Fruit fly (Drosophila melanogaster) whole organism, adult: Measurements from ENCODE around the gene CG18641.

Experiments
- CG12768 ChIP-seq: fragments of 200-800 bp; sonication (Bioruptor generic); optimal IDR thresholded peaks from 2 replicates; lab custom pipeline; 2017; ENCODE audit warnings: missing biosample characterization, missing genetic modification characterization, mild to moderate bottlenecking, moderate library complexity, missing genetic modification reagents
- CG14711 ChIP-seq: fragments of 200-800 bp; sonication (Bioruptor generic); optimal IDR thresholded peaks from 2 replicates; lab custom pipeline; 2018; ENCODE audit warnings: missing biosample characterization, mild to moderate bottlenecking, missing genetic modification characterization, moderate library complexity
- CG33017 ChIP-seq: fragments of 200-800 bp; sonication (Bioruptor generic); optimal IDR thresholded peaks from 2 replicates; lab custom pipeline; 2018; ENCODE audit warnings: missing biosample characterization, mild to moderate bottlenecking, missing genetic modification characterization, moderate library complexity
- CG5204 ChIP-seq: fragments of 200-800 bp; sonication (Bioruptor generic); optimal IDR thresholded peaks from 2 replicates; lab custom pipeline; 2016; ENCODE audit warnings: missing biosample characterization, missing genetic modification characterization
- CG7045 ChIP-seq: fragments of 200-800 bp; sonication (Bioruptor generic); optimal IDR thresholded peaks from 2 replicates; lab custom pipeline; 2017; ENCODE audit warnings: missing biosample characterization, mild to moderate bottlenecking, missing genetic modification characterization
- Crg-1 ChIP-seq: fragments of 200-800 bp; sonication (Bioruptor generic); optimal IDR thresholded peaks from 2 replicates; lab custom pipeline; 2016; ENCODE audit warnings: missing biosample characterization, missing genetic modification characterization
- Mnt ChIP-seq: fragments of 200-800 bp; sonication (Bioruptor generic); optimal IDR thresholded peaks from 2 replicates; lab custom pipeline; 2016; ENCODE audit warnings: missing biosample characterization, mild to moderate bottlenecking, missing genetic modification characterization
- bab1 ChIP-seq: fragments of 200-800 bp; sonication (Bioruptor generic); optimal IDR thresholded peaks from 3 replicates; lab custom pipeline; 2019; ENCODE audit warnings: missing biosample characterization, mild to moderate bottlenecking, missing genetic modification characterization, moderate library complexity
- kay ChIP-seq: fragments of 200-800 bp; sonication (Bioruptor generic); peaks from one replicate; lab custom pipeline; 2016; ENCODE audit warnings: missing biosample characterization, missing genetic modification characterization, borderline replicate concordance
- ovo ChIP-seq: fragments of 200-800 bp; sonication (Bioruptor generic); optimal IDR thresholded peaks from 2 replicates; lab custom pipeline; 2016; ENCODE audit warnings: missing biosample characterization, missing genetic modification characterization
- pad ChIP-seq: fragments of 200-800 bp; sonication (Bioruptor generic); optimal IDR thresholded peaks from 3 replicates; lab custom pipeline; 2017; ENCODE audit warnings: missing biosample characterization, missing genetic modification characterization, mild to moderate bottlenecking, moderate library complexity, missing genetic modification reagents
- tj ChIP-seq: fragments of 200-800 bp; sonication (Bioruptor generic); optimal IDR thresholded peaks from 3 replicates; lab custom pipeline; 2017; ENCODE audit warnings: missing biosample characterization, mild to moderate bottlenecking, missing genetic modification characterization, moderate library complexity

dm6 chr2L:2453818-2454217, 38.7 kb upstream of the CG18641 start:
- TF ChIP-seq kay: no peak
- no peak for TF ChIP-seq CG7045 (GFP tag; lab: Kevin White, UChicago)
- TF ChIP-seq CG12768 (GFP tag; lab: Kevin White, UChicago): no peak
- no peak for TF ChIP-seq CG14711 (tag; lab: Kevin White, UChicago)
- TF ChIP-seq CG5204: no peak
- TF ChIP-seq Mnt (GFP tag; lab: Kevin White, UChicago): no peak
- TF ChIP-seq pad (GFP tag; lab: Kevin White, UChicago): no peak
- TF ChIP-seq Crg-1 (GFP tag; lab: Kevin White, UChicago): no peak
- no peak for TF ChIP-seq tj (GFP tag; lab: Kevin White, UChicago)
- TF ChIP-seq CG33017: no peak
- TF ChIP-seq ovo: no peak
- no peak for TF ChIP-seq bab1 (GFP tag; lab: Kevin White, UChicago)
